Worm (Caenorhabditis elegans): ENCODE data around the gene lgmn-1.
A peak's percentile ranks its signal among the peaks of the same experiment; 100 is the strongest.

lgmn-1 gene

ce11 chrV:12467755-12468154 lies 45.1 kb upstream of the lgmn-1 start:
- no peak for TF ChIP-seq alr-1 (tag; optimal IDR thresholded peaks at IDR 0.05; ENCODE audit: borderline replicate concordance)
- TF ChIP-seq vab-15 (tag; optimal IDR thresholded peaks at IDR 0.05), result no peak
- TF ChIP-seq pqm-1 (tag; optimal IDR thresholded peaks at IDR 0.05), result peak; percentile 29
- peak; percentile 5 for TF ChIP-seq pax-3 (tag; optimal IDR thresholded peaks at IDR 0.05)
- no peak for TF ChIP-seq mef-2 (tag; optimal IDR thresholded peaks at IDR 0.05)
- peak; percentile 8 for TF ChIP-seq nhr-20 (tag; optimal IDR thresholded peaks at IDR 0.05)
- no peak for TF ChIP-seq aly-2 (tag; optimal IDR thresholded peaks at IDR 0.05)
- no peak for TF ChIP-seq mab-9 (GFP tag; IDR thresholded peaks at IDR 0.05)
- TF ChIP-seq nhr-237 (tag; optimal IDR thresholded peaks at IDR 0.05), result no peak
- TF ChIP-seq hlh-17 (GFP tag; optimal IDR thresholded peaks at IDR 0.05; ENCODE audit: borderline replicate concordance), result no peak
- TF ChIP-seq lin-14 (GFP tag; optimal IDR thresholded peaks at IDR 0.05), result peak; percentile 26
- no peak for TF ChIP-seq elt-3 (tag; optimal IDR thresholded peaks at IDR 0.05)
- peak; percentile 67 for TF ChIP-seq elt-2 (tag; optimal IDR thresholded peaks at IDR 0.05)
- TF ChIP-seq xbp-1 (tag; optimal IDR thresholded peaks at IDR 0.05), result no peak
- peak in 1 of 2 experiments; percentile 19 for TF ChIP-seq lin-35 (GFP tag; optimal IDR thresholded peaks at IDR 0.05)
- no peak for TF ChIP-seq dpl-1 (GFP tag; optimal IDR thresholded peaks at IDR 0.05)
- TF ChIP-seq ces-1 (GFP tag; optimal IDR thresholded peaks at IDR 0.05), result no peak
- TF ChIP-seq C16A3.4 (tag; optimal IDR thresholded peaks at IDR 0.05), result no peak
- TF ChIP-seq lsy-2 (tag; optimal IDR thresholded peaks at IDR 0.05), result no peak
- TF ChIP-seq lin-15B (tag; optimal IDR thresholded peaks at IDR 0.05), result no peak

- TF ChIP-seq nhr-28 (tag; optimal IDR thresholded peaks at IDR 0.05) (no peak), sup-37 (GFP tag; optimal IDR thresholded peaks at IDR 0.05) (no peak), nhr-71 (tag; optimal IDR thresholded peaks at IDR 0.05) (no peak), ets-5 (GFP tag; IDR thresholded peaks at IDR 0.05) (no peak), fos-1 (tag; optimal IDR thresholded peaks at IDR 0.05) (no peak), ceh-82 (tag; optimal IDR thresholded peaks at IDR 0.05) (no peak), ama-1 (optimal IDR thresholded peaks at IDR 0.05) (no peak), zip-4 (GFP tag; optimal IDR thresholded peaks at IDR 0.05) (no peak), nhr-237 (tag; optimal IDR thresholded peaks at IDR 0.05) (no peak), nhr-20 (tag; optimal IDR thresholded peaks at IDR 0.05) (no peak), nhr-47 (tag; optimal IDR thresholded peaks at IDR 0.05) (no peak), unc-86 (tag; optimal IDR thresholded peaks at IDR 0.05) (no peak), nhr-84 (tag; optimal IDR thresholded peaks at IDR 0.05) (no peak), nhr-19 (GFP tag; conservative IDR thresholded peaks at IDR 0.05) (no peak)
These were observed 44.5 kb upstream of the lgmn-1 start, which contains the start of gene F28C1.3 for ce11 chrV:12468363-12468762. TSS of gene F28C1.3 (plus strand) at chrV:12468663.

- TF ChIP-seq elt-3 (tag; optimal IDR thresholded peaks at IDR 0.05), result no peak
- no peak for TF ChIP-seq aha-1 (tag; optimal IDR thresholded peaks at IDR 0.05)
- TF ChIP-seq ces-1 (GFP tag; optimal IDR thresholded peaks at IDR 0.05), result no peak
- TF ChIP-seq nhr-19 (GFP tag; conservative IDR thresholded peaks at IDR 0.05), result no peak
- no peak for TF ChIP-seq lsy-2 (tag; optimal IDR thresholded peaks at IDR 0.05)
These were observed 42.5 kb upstream of the lgmn-1 start for ce11 chrV:12470324-12470723.

ce11 chrV:12475360-12475759 lies 37.5 kb upstream of the lgmn-1 start:
- TF ChIP-seq mab-9 (GFP tag; IDR thresholded peaks at IDR 0.05), result no peak
- peak in 1 of 2 experiments; percentile 13 for TF ChIP-seq lin-35 (GFP tag; optimal IDR thresholded peaks at IDR 0.05)
- peak; percentile 74 for TF ChIP-seq elt-2 (tag; optimal IDR thresholded peaks at IDR 0.05)
- no peak for TF ChIP-seq sptf-1 (tag; optimal IDR thresholded peaks at IDR 0.05)
- no peak for TF ChIP-seq ceh-63 (GFP tag; optimal IDR thresholded peaks at IDR 0.05)
- TF ChIP-seq dpl-1 (GFP tag; optimal IDR thresholded peaks at IDR 0.05), result no peak

ce11 chrV:12477139-12477538 lies 35.7 kb upstream of the lgmn-1 start:
- TF ChIP-seq jun-1 (tag; optimal IDR thresholded peaks at IDR 0.05), result no peak
- TF ChIP-seq lin-14 (GFP tag; optimal IDR thresholded peaks at IDR 0.05), result peak; percentile 70
- TF ChIP-seq unc-130 (tag; optimal IDR thresholded peaks at IDR 0.05), result peak; percentile 10
- TF ChIP-seq nhr-71 (tag; optimal IDR thresholded peaks at IDR 0.05), result peak; percentile 41
- peak in 1 of 2 experiments; percentile 9 for TF ChIP-seq lin-35 (GFP tag; optimal IDR thresholded peaks at IDR 0.05)
- TF ChIP-seq pag-3 (tag; optimal IDR thresholded peaks at IDR 0.05; ENCODE audit: borderline replicate concordance, insufficient read depth), result peak; percentile 99
- no peak for TF ChIP-seq blmp-1 (tag; optimal IDR thresholded peaks at IDR 0.05)
- no peak for TF ChIP-seq ces-1 (GFP tag; optimal IDR thresholded peaks at IDR 0.05)
- TF ChIP-seq rnt-1 (tag; optimal IDR thresholded peaks at IDR 0.05), result peak; percentile 61
- TF ChIP-seq nhr-19 (GFP tag; conservative IDR thresholded peaks at IDR 0.05), result 0 out of 2 replicates have a peak, but pooled peaks have one; percentile 10
- TF ChIP-seq snu-23 (GFP tag; optimal IDR thresholded peaks at IDR 0.05), result peak; percentile 23

All from whole organism, L1 larva.